Worm (Caenorhabditis elegans) whole organism, late embryonic: ENCODE results near the gene B0361.3.
A peak's percentile ranks its signal among the peaks of the same experiment; 100 is the strongest.

Experiments used
- F13H6.1 ChIP-seq: sonication (generic microtip); optimal IDR thresholded peaks from 2 replicates; lab custom pipeline; 2016; ENCODE audit warnings: missing genetic modification characterization, missing compliant biosample characterization
- K09A11.1 ChIP-seq: sonication (generic microtip); optimal IDR thresholded peaks from 2 replicates; lab custom pipeline; 2017; ENCODE audit warnings: antibody characterized with exemption, mild to moderate bottlenecking, missing genetic modification characterization, missing compliant biosample characterization; ENCODE audit not compliant: insufficient read depth
- T23F11.4 ChIP-seq: fragments of 200-800 bp; sonication (Bioruptor generic); optimal IDR thresholded peaks from 2 replicates; lab custom pipeline; 2018; ENCODE audit warnings: mild to moderate bottlenecking, missing genetic modification characterization, missing compliant biosample characterization
- Y22D7AL.16 ChIP-seq: sonication (generic microtip); optimal IDR thresholded peaks from 2 replicates; lab custom pipeline; 2016; ENCODE audit warnings: missing genetic modification characterization, missing compliant biosample characterization
- ama-1 ChIP-seq: fragments of 150-350 bp; optimal IDR thresholded peaks from 2 replicates; lab custom pipeline; 2014
- ceh-14 ChIP-seq: sonication (generic microtip); optimal IDR thresholded peaks from 2 replicates; lab custom pipeline; 2016; ENCODE audit warnings: missing genotype, missing genetic modification characterization, missing compliant biosample characterization
- ceh-19 ChIP-seq: fragments of 200-800 bp; sonication (Bioruptor generic); optimal IDR thresholded peaks from 2 replicates; lab custom pipeline; 2018; ENCODE audit warnings: mild to moderate bottlenecking, missing genetic modification characterization, missing compliant biosample characterization
- ceh-24 ChIP-seq: sonication (generic microtip); optimal IDR thresholded peaks from 2 replicates; lab custom pipeline; 2016; ENCODE audit warnings: mild to moderate bottlenecking, missing genetic modification characterization, missing compliant biosample characterization
- ceh-30 ChIP-seq: fragments of 150-350 bp; optimal IDR thresholded peaks from 2 replicates; lab custom pipeline; 2014; ENCODE audit warnings: missing biosample characterization, missing genetic modification characterization
- ceh-31 ChIP-seq: sonication (generic microtip); optimal IDR thresholded peaks from 2 replicates; lab custom pipeline; 2016; ENCODE audit warnings: missing genetic modification characterization, missing compliant biosample characterization
- dve-1 ChIP-seq: sonication (generic microtip); optimal IDR thresholded peaks from 2 replicates; lab custom pipeline; 2017; ENCODE audit warnings: antibody characterized with exemption, mild to moderate bottlenecking, missing genetic modification characterization, missing compliant biosample characterization
- elt-4 ChIP-seq: sonication (generic microtip); optimal IDR thresholded peaks from 2 replicates; lab custom pipeline; 2016; ENCODE audit warnings: missing genetic modification characterization, missing compliant biosample characterization
- eyg-1 ChIP-seq: sonication (generic microtip); optimal IDR thresholded peaks from 2 replicates; lab custom pipeline; 2016; ENCODE audit warnings: missing genotype, missing genetic modification characterization, missing compliant biosample characterization
- fax-1 ChIP-seq: sonication (generic microtip); optimal IDR thresholded peaks from 2 replicates; lab custom pipeline; 2016; ENCODE audit warnings: missing genotype, missing genetic modification characterization, missing compliant biosample characterization
- fkh-10 ChIP-seq: fragments of 150-350 bp; optimal IDR thresholded peaks from 2 replicates; lab custom pipeline; 2014; ENCODE audit warnings: missing biosample characterization, missing genetic modification reagents, missing genetic modification characterization
- fkh-6 ChIP-seq: sonication (generic microtip); optimal IDR thresholded peaks from 2 replicates; lab custom pipeline; 2016; ENCODE audit warnings: missing genetic modification characterization, missing compliant biosample characterization
- gmeb-2 ChIP-seq: sonication (generic microtip); optimal IDR thresholded peaks from 2 replicates; lab custom pipeline; 2016; ENCODE audit warnings: missing genetic modification characterization, inconsistent platforms, missing compliant biosample characterization
- hlh-30 ChIP-seq: sonication (generic microtip); optimal IDR thresholded peaks from 2 replicates; lab custom pipeline; 2017; ENCODE audit warnings: antibody characterized with exemption, missing genetic modification characterization, missing compliant biosample characterization; ENCODE audit not compliant: insufficient read depth
- hlh-6 ChIP-seq: sonication (generic microtip); optimal IDR thresholded peaks from 2 replicates; lab custom pipeline; 2016; ENCODE audit warnings: missing genotype, missing genetic modification characterization, missing compliant biosample characterization
- hlh-8 ChIP-seq: sonication (generic microtip); optimal IDR thresholded peaks from 2 replicates; lab custom pipeline; 2016; ENCODE audit warnings: missing genotype, missing genetic modification characterization, missing compliant biosample characterization
- lin-11 ChIP-seq: fragments of 200-800 bp; sonication (Bioruptor generic); optimal IDR thresholded peaks from 2 replicates; lab custom pipeline; 2018; ENCODE audit warnings: mild to moderate bottlenecking, missing genetic modification characterization, missing compliant biosample characterization
- nfya-1 ChIP-seq: sonication (generic microtip); optimal IDR thresholded peaks from 2 replicates; lab custom pipeline; 2017; ENCODE audit warnings: missing genetic modification characterization, mild to moderate bottlenecking, missing compliant biosample characterization, antibody characterized with exemption, moderate library complexity
- odd-2 ChIP-seq: sonication (generic microtip); optimal IDR thresholded peaks from 2 replicates; lab custom pipeline; 2017; ENCODE audit warnings: antibody characterized with exemption, mild to moderate bottlenecking, missing genetic modification characterization, missing compliant biosample characterization
- pag-3 ChIP-seq: sonication (generic microtip); optimal IDR thresholded peaks from 2 replicates; lab custom pipeline; 2016; ENCODE audit warnings: missing compliant biosample characterization, missing genetic modification characterization, borderline replicate concordance
- pat-9 ChIP-seq: fragments of 200-800 bp; sonication (Bioruptor generic); optimal IDR thresholded peaks from 2 replicates; lab custom pipeline; 2018; ENCODE audit warnings: mild to moderate bottlenecking, missing genetic modification characterization, moderate library complexity, missing compliant biosample characterization
- sdc-2 ChIP-seq: sonication (generic microtip); optimal IDR thresholded peaks from 2 replicates; lab custom pipeline; 2016; ENCODE audit warnings: missing genotype, missing genetic modification characterization, missing compliant biosample characterization
- sox-2 ChIP-seq: fragments of 200-800 bp; sonication (Bioruptor generic); IDR thresholded peaks from 2 replicates; pipeline ENCODE4 v1.3.6; 2022; ENCODE audit warnings: missing genetic modification reagents, missing genetic modification characterization, missing compliant biosample characterization
- tbx-7 ChIP-seq: sonication (generic microtip); optimal IDR thresholded peaks from 2 replicates; lab custom pipeline; 2016; ENCODE audit warnings: missing genotype, missing genetic modification characterization, missing compliant biosample characterization
- unc-3 ChIP-seq, 2 experiments: fragments of 200-800 bp in 1 of 2; sonication (Bioruptor generic) in 1 of 2; sonication (generic microtip) in 1 of 2; conservative IDR thresholded peaks in 1 of 2; optimal IDR thresholded peaks in 1 of 2; 2 replicates each; pipeline versions ENCODE4 v1.3.6 to Lab custom; 2016 to 2022; ENCODE audit warnings: missing compliant biosample characterization in 2 of 2, missing genetic modification characterization in 2 of 2, missing genetic modification reagents in 1 of 2
- unc-42 ChIP-seq: sonication (generic microtip); optimal IDR thresholded peaks from 2 replicates; lab custom pipeline; 2016; ENCODE audit warnings: missing genotype, missing genetic modification characterization, missing compliant biosample characterization
- unc-55 ChIP-seq: sonication (generic microtip); optimal IDR thresholded peaks from 2 replicates; lab custom pipeline; 2017; ENCODE audit warnings: missing biosample characterization, missing genetic modification reagents, missing genetic modification characterization
- unc-86 ChIP-seq: sonication (generic microtip); optimal IDR thresholded peaks from 2 replicates; lab custom pipeline; 2016; ENCODE audit warnings: missing genetic modification characterization, missing compliant biosample characterization
- zip-5 ChIP-seq: sonication (generic microtip); optimal IDR thresholded peaks from 2 replicates; lab custom pipeline; 2016; ENCODE audit warnings: missing genetic modification characterization, missing compliant biosample characterization
- ztf-16 ChIP-seq: sonication (generic microtip); optimal IDR thresholded peaks from 2 replicates; lab custom pipeline; 2017; ENCODE audit warnings: missing genetic modification characterization, missing compliant biosample characterization

Gene B0361.3

ce11 chrIII:7281179-7281578 lies at the start of gene B0361.3:
Gene B0361.3, plus strand, starts transcription at chrIII:7281462.
- no peak for TF ChIP-seq hlh-6 (tag; lab: Kevin White, UChicago)
- no peak for TF ChIP-seq unc-55 (GFP tag; lab: Kevin White, UChicago)
- no peak for TF ChIP-seq lin-11 (tag; lab: Kevin White, UChicago)
- peak; percentile 2 for TF ChIP-seq unc-42 (tag; lab: Kevin White, UChicago)
- no peak for TF ChIP-seq pat-9 (tag; lab: Kevin White, UChicago)

- TF ChIP-seq hlh-30 (tag; lab: Kevin White, UChicago): no peak
- TF ChIP-seq gmeb-2 (tag; lab: Kevin White, UChicago): no peak
- TF ChIP-seq unc-3 (GFP tag; conservative IDR thresholded peaks at IDR 0.05; lab: Robert Waterston, UW): no peak
- TF ChIP-seq unc-3 (tag; optimal IDR thresholded peaks at IDR 0.05; lab: Kevin White, UChicago): no peak
- TF ChIP-seq tbx-7 (tag; lab: Kevin White, UChicago): no peak
- no peak for TF ChIP-seq T23F11.4 (GFP tag; lab: Kevin White, UChicago)
- no peak for TF ChIP-seq ceh-19 (GFP tag; lab: Kevin White, UChicago)
- no peak for TF ChIP-seq K09A11.1 (tag; lab: Kevin White, UChicago)
- no peak for TF ChIP-seq unc-55 (GFP tag; lab: Kevin White, UChicago)
- TF ChIP-seq fkh-6 (tag; lab: Kevin White, UChicago): no peak
- no peak for TF ChIP-seq ceh-14 (tag; lab: Kevin White, UChicago)
- TF ChIP-seq dve-1 (tag; lab: Kevin White, UChicago): no peak
- no peak for TF ChIP-seq unc-86 (tag; lab: Kevin White, UChicago)
- no peak for TF ChIP-seq ceh-31 (tag; lab: Kevin White, UChicago)
- no peak for TF ChIP-seq pat-9 (tag; lab: Kevin White, UChicago)
- no peak for TF ChIP-seq nfya-1 (tag; lab: Kevin White, UChicago)
- no peak for TF ChIP-seq eyg-1
- no peak for TF ChIP-seq fkh-10 (GFP tag; lab: Kevin White, UChicago)
- TF ChIP-seq hlh-8 (tag; lab: Kevin White, UChicago): no peak
- TF ChIP-seq Y22D7AL.16: no peak
- no peak for TF ChIP-seq sox-2
- TF ChIP-seq, all 69 proteins: peak for 0
Measured at ce11 chrIII:7232782-7233181, 48.5 kb upstream of the B0361.3 start, which contains the start of gene adr-2. Gene adr-2, minus strand, starts transcription at chrIII:7232882.

- TF ChIP-seq sox-2 (no peak), nfya-1 (tag; lab: Kevin White, UChicago) (peak; percentile 24)
Measured at ce11 chrIII:7234148-7234547, 47.1 kb upstream of the B0361.3 start, which contains the start of gene ndus-8. Gene ndus-8, minus strand, starts transcription at chrIII:7234202.

- TF ChIP-seq T23F11.4 (GFP tag; lab: Kevin White, UChicago): no peak
- TF ChIP-seq ceh-30 (tag; lab: Kevin White, UChicago): no peak
- TF ChIP-seq zip-5 (tag; lab: Kevin White, UChicago): no peak
- no peak for TF ChIP-seq fax-1 (tag; lab: Kevin White, UChicago)
- no peak for TF ChIP-seq pat-9 (tag; lab: Kevin White, UChicago)
- TF ChIP-seq elt-4: no peak
- TF ChIP-seq dve-1 (tag; lab: Kevin White, UChicago): no peak
- no peak for TF ChIP-seq ceh-24 (tag; lab: Kevin White, UChicago)
- TF ChIP-seq unc-86 (tag; lab: Kevin White, UChicago): no peak
- no peak for TF ChIP-seq K09A11.1 (tag; lab: Kevin White, UChicago)
- TF ChIP-seq odd-2 (tag; lab: Kevin White, UChicago): no peak
- TF ChIP-seq tbx-7 (tag; lab: Kevin White, UChicago): no peak
- no peak for TF ChIP-seq unc-3 (GFP tag; conservative IDR thresholded peaks at IDR 0.05; lab: Robert Waterston, UW)
- TF ChIP-seq unc-3 (tag; optimal IDR thresholded peaks at IDR 0.05; lab: Kevin White, UChicago): no peak
- TF ChIP-seq pag-3 (tag; lab: Kevin White, UChicago): no peak
- no peak for TF ChIP-seq sdc-2
- TF ChIP-seq ama-1 (lab: Kevin White, UChicago): no peak
- TF ChIP-seq ztf-16: no peak
- TF ChIP-seq F13H6.1 (tag; lab: Kevin White, UChicago): no peak
- TF ChIP-seq, all 69 proteins: peak for 0
Measured at ce11 chrIII:7238727-7239126, 42.5 kb upstream of the B0361.3 start, which contains the start of gene pars-1. Gene pars-1, plus strand, starts transcription at chrIII:7239027.
